Fruit fly (Drosophila melanogaster) whole organism: Measurements from ENCODE around the gene CG2611.

Experiments used
- Dll ChIP-seq: fragments of >200 bp; optimal IDR thresholded peaks from 2 replicates; lab custom pipeline; 2017
- psq ChIP-seq: fragments of >200 bp; optimal IDR thresholded peaks from 2 replicates; lab custom pipeline; 2017
- usp ChIP-seq: fragments of >200 bp; optimal IDR thresholded peaks from 2 replicates; lab custom pipeline; 2017; ENCODE audit warnings: missing biosample characterization, missing genetic modification characterization, mixed read lengths

DNA sequence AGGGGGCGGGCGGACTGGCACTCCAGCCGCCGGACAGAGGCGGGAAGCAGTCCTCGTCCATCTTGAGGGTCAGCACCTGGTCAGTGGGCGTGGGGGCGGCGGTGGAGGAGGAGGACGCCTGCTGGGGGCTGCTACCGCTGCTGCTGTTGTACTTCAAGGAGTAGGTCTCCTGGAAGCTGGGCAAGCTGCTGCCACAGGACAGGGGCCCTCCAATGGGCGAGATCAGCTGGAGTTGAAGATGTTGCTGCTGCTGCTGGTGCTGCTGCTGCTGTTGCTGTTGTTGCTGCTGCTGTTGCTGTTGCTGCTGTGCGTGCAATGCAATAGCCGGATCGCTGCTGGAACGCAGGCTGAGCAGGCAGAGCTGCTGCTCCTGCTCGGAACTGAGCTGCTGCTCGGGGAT, 38.7 kb downstream of the CG2611 start:
- TF ChIP-seq Dll (no peak), psq (lab: Kevin White, UChicago) (no peak), usp (GFP tag; lab: Kevin White, UChicago) (no peak)
